Fruit fly (Drosophila melanogaster): Measurements from ENCODE around the gene msd1.

dm6 chr3L:1358338-1358737, 26.8 kb downstream of the msd1 start:
- TF ChIP-seq psq (optimal IDR thresholded peaks at IDR 0.05) (no peak), EcR (GFP tag; optimal IDR thresholded peaks at IDR 0.05) (no peak), CG8478 (optimal IDR thresholded peaks at IDR 0.05) (no peak), Dll (optimal IDR thresholded peaks at IDR 0.05) (no peak), usp (GFP tag; optimal IDR thresholded peaks at IDR 0.05) (no peak), pan (optimal IDR thresholded peaks at IDR 0.05) (no peak)

All from whole organism.